Fruit fly (Drosophila melanogaster) whole organism, embryonic: ENCODE measurements around the gene CG8159.

Source experiments
- CG11085 ChIP-seq: fragments of 200-800 bp; sonication (Bioruptor generic); IDR thresholded peaks from 2 replicates; pipeline ENCODE4 v1.3.6; 2022; ENCODE audit warnings: missing biosample characterization, missing genetic modification characterization
- CG3847 ChIP-seq: fragments of 200-800 bp; sonication (Bioruptor generic); IDR thresholded peaks from 2 replicates; pipeline ENCODE4 v1.3.6; 2022; ENCODE audit warnings: missing biosample characterization, missing genetic modification characterization
- NK7.1 ChIP-seq: fragments of 200-800 bp; sonication (Bioruptor generic); optimal IDR thresholded peaks from 3 replicates; lab custom pipeline; 2016; ENCODE audit warnings: missing biosample characterization, missing genetic modification characterization

- TF ChIP-seq CG11085 (no peak), CG3847 (no peak), NK7.1 (GFP tag; lab: Kevin White, UChicago) (no peak)
These were observed 32.4 kb upstream of the CG8159 start for dm6 chr3R:8694110-8694826.
